Fruit fly (Drosophila melanogaster) whole organism, embryonic: ENCODE data around the gene CG34291.

Experiments used
- Aef1 ChIP-seq: fragments of 200-800 bp; sonication (Bioruptor generic); IDR thresholded peaks from 3 replicates; pipeline ENCODE4 v1.3.6; 2022; ENCODE audit warnings: missing biosample characterization, missing genetic modification characterization
- CG10267 ChIP-seq: fragments of 200-800 bp; sonication (Bioruptor generic); optimal IDR thresholded peaks from 2 replicates; lab custom pipeline; 2018; ENCODE audit warnings: missing biosample characterization, mild to moderate bottlenecking, missing genetic modification characterization, moderate library complexity
- CG10274 ChIP-seq: fragments of 200-800 bp; sonication (Bioruptor generic); optimal IDR thresholded peaks from 3 replicates; lab custom pipeline; 2017; ENCODE audit warnings: missing biosample characterization, mild to moderate bottlenecking, missing genetic modification characterization
- CG12104 ChIP-seq: fragments of 200-800 bp; sonication (Bioruptor generic); optimal IDR thresholded peaks from 3 replicates; lab custom pipeline; 2016; ENCODE audit warnings: missing biosample characterization, missing genetic modification characterization
- CG13296 ChIP-seq: fragments of 200-800 bp; sonication (Bioruptor generic); optimal IDR thresholded peaks from 3 replicates; lab custom pipeline; 2018; ENCODE audit warnings: missing biosample characterization, mild to moderate bottlenecking, missing genetic modification characterization
- CG15011 ChIP-seq: fragments of 200-800 bp; sonication (Bioruptor generic); optimal IDR thresholded peaks from 3 replicates; lab custom pipeline; 2018; ENCODE audit warnings: missing biosample characterization, mild to moderate bottlenecking, missing genetic modification characterization
- CG15269 ChIP-seq: fragments of 200-800 bp; sonication (Bioruptor generic); optimal IDR thresholded peaks from 2 replicates; lab custom pipeline; 2018; ENCODE audit warnings: missing biosample characterization, mild to moderate bottlenecking, missing genetic modification characterization, moderate library complexity
- CG15601 ChIP-seq: fragments of 200-800 bp; sonication (Bioruptor generic); optimal IDR thresholded peaks from 3 replicates; lab custom pipeline; 2019; ENCODE audit warnings: missing biosample characterization, mild to moderate bottlenecking, missing genetic modification characterization, moderate library complexity
- CG15696 ChIP-seq: fragments of 200-800 bp; sonication (Bioruptor generic); optimal IDR thresholded peaks from 2 replicates; lab custom pipeline; 2019; ENCODE audit warnings: missing biosample characterization, mild to moderate bottlenecking, missing genetic modification characterization, moderate library complexity
- CG16863 ChIP-seq: fragments of 200-800 bp; sonication (Bioruptor generic); optimal IDR thresholded peaks from 3 replicates; lab custom pipeline; 2016; ENCODE audit warnings: missing biosample characterization, missing genetic modification characterization
- CG17385 ChIP-seq: fragments of 200-800 bp; sonication (Bioruptor generic); optimal IDR thresholded peaks from 3 replicates; lab custom pipeline; 2018; ENCODE audit warnings: missing biosample characterization, mild to moderate bottlenecking, missing genetic modification characterization
- CG2712 ChIP-seq: fragments of 200-800 bp; optimal IDR thresholded peaks from 3 replicates; lab custom pipeline; 2019; ENCODE audit warnings: missing biosample characterization, mild to moderate bottlenecking, missing genetic modification characterization, moderate library complexity
- CG32772 ChIP-seq: fragments of 200-800 bp; sonication (Bioruptor generic); IDR thresholded peaks from 2 replicates; pipeline ENCODE4 v1.3.6; 2022; ENCODE audit warnings: missing biosample characterization, missing genetic modification characterization
- CG3726 ChIP-seq: fragments of 200-800 bp; sonication (Bioruptor generic); IDR thresholded peaks from 3 replicates; pipeline ENCODE4, ENCODE4 v1.3.6; 2022; ENCODE audit warnings: missing biosample characterization, missing genetic modification characterization
- CG4730 ChIP-seq: fragments of 200-800 bp; sonication (Bioruptor generic); IDR thresholded peaks from 2 replicates; pipeline ENCODE4 v1.3.6; 2022; ENCODE audit warnings: missing biosample characterization, missing genetic modification characterization
- CG5245 ChIP-seq: fragments of 200-800 bp; sonication (Bioruptor generic); optimal IDR thresholded peaks from 3 replicates; lab custom pipeline; 2016; ENCODE audit warnings: missing biosample characterization, missing genetic modification characterization
- CG6654 ChIP-seq: fragments of 200-800 bp; sonication (Bioruptor generic); optimal IDR thresholded peaks from 2 replicates; lab custom pipeline; 2017; ENCODE audit warnings: missing biosample characterization, mild to moderate bottlenecking, missing genetic modification characterization
- CG7556 ChIP-seq: fragments of 200-800 bp; sonication (Bioruptor generic); optimal IDR thresholded peaks from 2 replicates; lab custom pipeline; 2017; ENCODE audit warnings: missing biosample characterization, mild to moderate bottlenecking, missing genetic modification characterization
- CG7745 ChIP-seq: fragments of 200-800 bp; sonication (Bioruptor generic); optimal IDR thresholded peaks from 2 replicates; lab custom pipeline; 2018; ENCODE audit warnings: missing biosample characterization, mild to moderate bottlenecking, missing genetic modification characterization, moderate library complexity
- CoRest ChIP-seq: fragments of 200-800 bp; sonication (Bioruptor generic); optimal IDR thresholded peaks from 3 replicates; lab custom pipeline; 2018; ENCODE audit warnings: missing biosample characterization, mild to moderate bottlenecking, missing genetic modification characterization, moderate library complexity
- CrebB ChIP-seq: fragments of 200-800 bp; sonication (Bioruptor generic); optimal IDR thresholded peaks from 3 replicates; lab custom pipeline; 2018; ENCODE audit warnings: missing biosample characterization, mild to moderate bottlenecking, missing genetic modification characterization
- D19A ChIP-seq: fragments of 200-800 bp; optimal IDR thresholded peaks from 3 replicates; lab custom pipeline; 2019; ENCODE audit warnings: missing biosample characterization, mild to moderate bottlenecking, missing genetic modification characterization, moderate library complexity
- Dfd ChIP-seq, 2 experiments: fragments of >200 bp; optimal IDR thresholded peaks; 2 replicates each; lab custom pipeline; 2017; ENCODE audit warnings: missing biosample characterization in 2 of 2, missing genetic modification characterization in 2 of 2
- Dip2 ChIP-seq: fragments of 200-800 bp; sonication (Bioruptor generic); IDR thresholded peaks from 2 replicates; pipeline ENCODE4 v1.3.6; 2022; ENCODE audit warnings: missing biosample characterization, missing genetic modification characterization
- Ets65A ChIP-seq: fragments of 200-800 bp; sonication (Bioruptor generic); peaks from one replicate; lab custom pipeline; 2016; ENCODE audit warnings: missing biosample characterization, missing genetic modification characterization
- Hmx ChIP-seq: fragments of 200-800 bp; sonication (Bioruptor generic); optimal IDR thresholded peaks from 2 replicates; lab custom pipeline; 2016; ENCODE audit warnings: missing biosample characterization, missing genetic modification characterization
- Hr3 ChIP-seq: fragments of 200-800 bp; sonication (Bioruptor generic); optimal IDR thresholded peaks from 3 replicates; lab custom pipeline; 2016; ENCODE audit warnings: missing biosample characterization, missing genetic modification characterization
- NFAT ChIP-seq: fragments of 200-800 bp; sonication (Bioruptor generic); IDR thresholded peaks from 2 replicates; pipeline ENCODE4 v1.3.6; 2022; ENCODE audit warnings: missing biosample characterization, missing genetic modification characterization
- Nf-YA ChIP-seq: fragments of 200-800 bp; sonication (Bioruptor generic); IDR thresholded peaks from 2 replicates; pipeline ENCODE4 v1.3.6; 2022; ENCODE audit warnings: missing biosample characterization, missing genetic modification characterization
- Oli ChIP-seq: fragments of 200-800 bp; sonication (Bioruptor generic); optimal IDR thresholded peaks from 2 replicates; lab custom pipeline; 2018; ENCODE audit warnings: missing biosample characterization, mild to moderate bottlenecking, missing genetic modification characterization, moderate library complexity
- Ssrp ChIP-seq: fragments of 200-800 bp; sonication (Bioruptor generic); optimal IDR thresholded peaks from 2 replicates; lab custom pipeline; 2018; ENCODE audit warnings: missing biosample characterization, mild to moderate bottlenecking, missing genetic modification characterization, moderate library complexity
- abd-A ChIP-seq: fragments of 200-800 bp; sonication (Bioruptor generic); optimal IDR thresholded peaks from 3 replicates; lab custom pipeline; 2019; ENCODE audit warnings: missing biosample characterization, mild to moderate bottlenecking, missing genetic modification characterization, moderate library complexity
- ara ChIP-seq: fragments of 200-800 bp; sonication (Bioruptor generic); IDR thresholded peaks from 2 replicates; pipeline ENCODE4 v1.3.6; 2022; ENCODE audit warnings: missing biosample characterization, missing genetic modification characterization
- bbx ChIP-seq: fragments of 200-800 bp; sonication (Bioruptor generic); IDR thresholded peaks from 2 replicates; pipeline ENCODE4 v1.3.6; 2022; ENCODE audit warnings: missing biosample characterization, missing genetic modification characterization; ENCODE audit not compliant: partially characterized antibody
- chm ChIP-seq: fragments of 200-800 bp; sonication (Bioruptor generic); IDR thresholded peaks from 2 replicates; pipeline ENCODE4 v1.3.6; 2022; ENCODE audit warnings: missing biosample characterization, missing genetic modification characterization
- hth ChIP-seq: fragments of >200 bp; optimal IDR thresholded peaks from 2 replicates; lab custom pipeline; 2017; ENCODE audit warnings: inconsistent platforms
- inv ChIP-seq: fragments of 200-800 bp; sonication (Bioruptor generic); IDR thresholded peaks from 2 replicates; pipeline ENCODE4 v1.3.6; 2022; ENCODE audit warnings: missing biosample characterization, missing genetic modification characterization; ENCODE audit not compliant: partially characterized antibody
- maf-S ChIP-seq: fragments of 200-800 bp; sonication (Bioruptor generic); optimal IDR thresholded peaks from 2 replicates; lab custom pipeline; 2016; ENCODE audit warnings: missing biosample characterization, missing genetic modification characterization
- mam ChIP-seq: fragments of 200-800 bp; sonication (Bioruptor generic); optimal IDR thresholded peaks from 3 replicates; lab custom pipeline; 2016; ENCODE audit warnings: missing biosample characterization, missing genetic modification characterization
- nmo ChIP-seq: fragments of 200-800 bp; sonication (Bioruptor generic); optimal IDR thresholded peaks from 2 replicates; lab custom pipeline; 2018; ENCODE audit warnings: missing biosample characterization, mild to moderate bottlenecking, missing genetic modification characterization, moderate library complexity
- pan ChIP-seq, 4 experiments: fragments of >200 bp in 3 of 4; fragments of 200-800 bp in 1 of 4; sonication (Bioruptor generic) in 1 of 4; optimal IDR thresholded peaks in 3 of 4; IDR thresholded peaks in 1 of 4; 2 replicates each; pipeline versions ENCODE4 v1.3.6 to Lab custom; 2017 to 2022; ENCODE audit warnings: missing biosample characterization in 2 of 4, missing genetic modification characterization in 2 of 4, mixed read lengths in 1 of 4
- pb ChIP-seq: fragments of 200-800 bp; sonication (Bioruptor generic); optimal IDR thresholded peaks from 3 replicates; lab custom pipeline; 2016; ENCODE audit warnings: missing biosample characterization, missing genetic modification characterization
- pfk ChIP-seq: fragments of 200-800 bp; sonication (Bioruptor generic); optimal IDR thresholded peaks from 2 replicates; lab custom pipeline; 2018; ENCODE audit warnings: missing biosample characterization, mild to moderate bottlenecking, missing genetic modification characterization, moderate library complexity
- repo ChIP-seq: fragments of 200-800 bp; sonication (Bioruptor generic); optimal IDR thresholded peaks from 2 replicates; lab custom pipeline; 2016; ENCODE audit warnings: missing biosample characterization, missing genetic modification characterization
- so ChIP-seq: fragments of 200-800 bp; sonication (Bioruptor generic); IDR thresholded peaks from 3 replicates; pipeline ENCODE4 v1.3.6; 2022; ENCODE audit warnings: missing biosample characterization, missing genetic modification characterization
- ssp ChIP-seq: fragments of 200-800 bp; sonication (Bioruptor generic); IDR thresholded peaks from 2 replicates; pipeline ENCODE4 v1.3.6; 2022; ENCODE audit warnings: missing biosample characterization, missing genetic modification characterization
- trem ChIP-seq: fragments of 200-800 bp; optimal IDR thresholded peaks from 3 replicates; lab custom pipeline; 2019; ENCODE audit warnings: missing biosample characterization, mild to moderate bottlenecking, missing genetic modification characterization, moderate library complexity
- tx ChIP-seq: fragments of 200-800 bp; sonication (Bioruptor generic); optimal IDR thresholded peaks from 2 replicates; lab custom pipeline; 2016; ENCODE audit warnings: missing biosample characterization, missing genetic modification characterization
- vfl ChIP-seq: fragments of 200-800 bp; sonication (Bioruptor generic); optimal IDR thresholded peaks from 2 replicates; lab custom pipeline; 2016; ENCODE audit warnings: missing biosample characterization, missing genetic modification characterization
- wek ChIP-seq: fragments of 200-800 bp; sonication (Bioruptor generic); optimal IDR thresholded peaks from 3 replicates; lab custom pipeline; 2018; ENCODE audit warnings: missing biosample characterization, mild to moderate bottlenecking, missing genetic modification characterization, moderate library complexity
- zen2 ChIP-seq: fragments of 200-800 bp; sonication (Bioruptor generic); IDR thresholded peaks from 3 replicates; pipeline ENCODE4 v1.3.6; 2022; ENCODE audit warnings: missing biosample characterization, missing genetic modification characterization; ENCODE audit not compliant: partially characterized antibody

The CG34291 gene

DNA sequence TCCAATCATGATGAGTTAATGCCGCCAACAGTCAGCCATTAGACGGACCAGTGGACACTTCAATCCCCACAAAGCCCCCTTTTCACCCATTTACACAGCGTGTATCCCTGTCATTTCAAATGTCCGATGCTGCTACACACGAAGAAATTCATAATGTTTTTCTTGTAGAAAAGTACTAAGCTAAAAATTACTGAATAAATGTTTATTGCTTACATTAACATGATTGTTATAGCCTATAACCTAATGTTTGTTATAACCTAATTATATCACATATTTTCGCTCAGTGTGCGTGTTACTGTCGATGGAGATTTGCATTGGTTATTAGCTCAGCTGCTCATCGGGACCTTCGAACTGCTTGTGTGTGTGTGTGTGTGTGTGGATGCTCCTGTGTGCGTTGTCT, 11.0 kb upstream of the CG34291 start (continued):
- TF ChIP-seq tx: peak; percentile 57
- TF ChIP-seq CG4730 (GFP tag; lab: Robert Waterston, UW): 0 out of 2 replicates have a peak, but pooled peaks have one; percentile 24
- peak; percentile 56 for TF ChIP-seq ssp (GFP tag; lab: Robert Waterston, UW)
- peak; percentile 57 for TF ChIP-seq Oli (tag; lab: Kevin White, UChicago)
- no peak for TF ChIP-seq maf-S (GFP tag; lab: Kevin White, UChicago)
- no peak for TF ChIP-seq Nf-YA
- TF ChIP-seq Ets65A (GFP tag; lab: Kevin White, UChicago): peak; percentile 61
- peak; percentile 35 for TF ChIP-seq nmo
- TF ChIP-seq mam (GFP tag; lab: Kevin White, UChicago): peak; percentile 2
- TF ChIP-seq CG32772 (GFP tag; lab: Robert Waterston, UW): 0 out of 2 replicates have a peak, but pooled peaks have one; percentile 26
- TF ChIP-seq CG2712 (tag; lab: Kevin White, UChicago): peak; percentile 45
- TF ChIP-seq CG15269 (tag; lab: Kevin White, UChicago): peak; percentile 37
- no peak for TF ChIP-seq CG15011 (GFP tag; lab: Kevin White, UChicago)
- peak; percentile 13 for TF ChIP-seq CG10267 (tag; lab: Kevin White, UChicago)
- no peak for TF ChIP-seq NFAT (GFP tag; lab: Robert Waterston, UW)
- no peak for TF ChIP-seq pan (optimal IDR thresholded peaks at IDR 0.05; lab: Kevin White, UChicago)
- peak in 1 of 2 experiments; percentile 65 for TF ChIP-seq pan (GFP tag; optimal IDR thresholded peaks at IDR 0.05 in 1 of 2, IDR thresholded peaks at IDR 0.05 in 1 of 2)
- no peak for TF ChIP-seq vfl (GFP tag; lab: Kevin White, UChicago)
- TF ChIP-seq CoRest (tag; lab: Kevin White, UChicago): peak; percentile 37
- no peak for TF ChIP-seq pfk (GFP tag; lab: Kevin White, UChicago)
- no peak for TF ChIP-seq hth (lab: Kevin White, UChicago)
- TF ChIP-seq CG6654 (GFP tag; lab: Kevin White, UChicago): no peak
- no peak for TF ChIP-seq Dfd (GFP tag; optimal IDR thresholded peaks at IDR 0.05; lab: Kevin White, UChicago)
- no peak for TF ChIP-seq CG15696 (tag; lab: Kevin White, UChicago)
- TF ChIP-seq trem: peak; percentile 5
- TF ChIP-seq Aef1 (GFP tag; lab: Robert Waterston, UW): peak; percentile 12; the same call in 1 of the 3 replicates
- peak; percentile 20 for TF ChIP-seq CG16863 (GFP tag; lab: Kevin White, UChicago)
- peak; percentile 52 for TF ChIP-seq ara
- no peak for TF ChIP-seq zen2 (GFP tag; lab: Robert Waterston, UW)
- TF ChIP-seq inv (GFP tag; lab: Robert Waterston, UW): no peak
- TF ChIP-seq D19A (tag; lab: Kevin White, UChicago): peak; percentile 24
- TF ChIP-seq CG7745 (tag; lab: Kevin White, UChicago): no peak
- no peak for TF ChIP-seq abd-A (tag; lab: Kevin White, UChicago)
- no peak for TF ChIP-seq CG3726
- no peak for TF ChIP-seq pb (GFP tag; lab: Kevin White, UChicago)
- TF ChIP-seq CG12104: no peak
- TF ChIP-seq Dip2 (GFP tag; lab: Robert Waterston, UW): no peak
- peak; percentile 23 for TF ChIP-seq CG5245 (GFP tag; lab: Kevin White, UChicago)
- TF ChIP-seq bbx (GFP tag; lab: Robert Waterston, UW): no peak
- TF ChIP-seq so (GFP tag; lab: Robert Waterston, UW): no peak
- TF ChIP-seq Hmx (GFP tag; lab: Kevin White, UChicago): no peak
- no peak for TF ChIP-seq repo (GFP tag; lab: Kevin White, UChicago)
- no peak for TF ChIP-seq CrebB (tag; lab: Kevin White, UChicago)
- no peak for TF ChIP-seq CG13296 (GFP tag; lab: Kevin White, UChicago)
- TF ChIP-seq wek (GFP tag; lab: Kevin White, UChicago): no peak
- TF ChIP-seq CG10274: no peak
- TF ChIP-seq CG7556 (GFP tag; lab: Kevin White, UChicago): peak; percentile 36
- TF ChIP-seq chm: no peak
- TF ChIP-seq CG15601 (tag; lab: Kevin White, UChicago): no peak
- peak; percentile 35 for TF ChIP-seq Ssrp (tag; lab: Kevin White, UChicago)
- TF ChIP-seq Hr3 (GFP tag; lab: Kevin White, UChicago): peak; percentile 12
- TF ChIP-seq CG17385 (GFP tag; lab: Kevin White, UChicago): peak; percentile 19
